Worm (Caenorhabditis elegans) whole organism, L3 larva: ENCODE data around the gene D1025.1.
A peak's percentile ranks its signal among the peaks of the same experiment; 100 is the strongest.

Experiments used
- R02D3.7 ChIP-seq: fragments of 150-350 bp; optimal IDR thresholded peaks from 2 replicates; lab custom pipeline; 2014; ENCODE audit warnings: missing biosample characterization, missing genetic modification characterization
- ZK546.5 ChIP-seq: sonication (generic microtip); optimal IDR thresholded peaks from 2 replicates; lab custom pipeline; 2017; ENCODE audit warnings: missing biosample characterization, missing genetic modification characterization
- aly-2 ChIP-seq: fragments of 150-350 bp; optimal IDR thresholded peaks from 2 replicates; lab custom pipeline; 2014; ENCODE audit warnings: missing biosample characterization, missing genetic modification characterization
- ama-1 ChIP-seq: fragments of 150-350 bp; optimal IDR thresholded peaks from 2 replicates; lab custom pipeline; 2018
- ceh-28 ChIP-seq: fragments of 150-350 bp; optimal IDR thresholded peaks from 2 replicates; lab custom pipeline; 2014; ENCODE audit warnings: missing biosample characterization, missing genetic modification reagents, missing genetic modification characterization
- ceh-9 ChIP-seq: sonication (generic microtip); optimal IDR thresholded peaks from 2 replicates; lab custom pipeline; 2018; ENCODE audit warnings: missing biosample characterization, missing genetic modification characterization
- egl-27 ChIP-seq: sonication (generic microtip); optimal IDR thresholded peaks from 4 replicates; lab custom pipeline; 2017; ENCODE audit warnings: missing biosample characterization, missing genetic modification reagents, missing genetic modification characterization
- egl-5 ChIP-seq: fragments of 150-350 bp; optimal IDR thresholded peaks from 2 replicates; lab custom pipeline; 2017; ENCODE audit warnings: missing biosample characterization, missing genetic modification reagents, missing genetic modification characterization, inconsistent platforms
- elt-1 ChIP-seq: fragments of 150-350 bp; optimal IDR thresholded peaks from 2 replicates; lab custom pipeline; 2014; ENCODE audit warnings: missing biosample characterization, missing genetic modification characterization
- elt-2 ChIP-seq: sonication (generic microtip); optimal IDR thresholded peaks from 2 replicates; lab custom pipeline; 2016; ENCODE audit warnings: missing genetic modification reagents, mild to moderate bottlenecking, missing genetic modification characterization, missing compliant biosample characterization
- elt-3 ChIP-seq, 3 experiments: fragments of 150-350 bp in 1 of 3; sonication (generic microtip) in 2 of 3; optimal IDR thresholded peaks; 2 replicates in 2 of 3; 4 replicates in 1 of 3; lab custom pipeline; 2014 to 2017; ENCODE audit warnings: missing biosample characterization in 3 of 3, missing genetic modification characterization in 3 of 3
- eor-1 ChIP-seq, 2 experiments: fragments of 150-350 bp; optimal IDR thresholded peaks; 2 replicates each; lab custom pipeline; 2014 to 2018; ENCODE audit warnings: missing biosample characterization in 2 of 2, missing genetic modification characterization in 2 of 2
- fkh-10 ChIP-seq: sonication (generic microtip); optimal IDR thresholded peaks from 2 replicates; lab custom pipeline; 2017; ENCODE audit warnings: missing biosample characterization, missing genetic modification reagents, missing genetic modification characterization
- fkh-2 ChIP-seq: fragments of 150-350 bp; optimal IDR thresholded peaks from 2 replicates; lab custom pipeline; 2014; ENCODE audit warnings: missing biosample characterization, missing genetic modification reagents, missing genetic modification characterization
- hmg-11 ChIP-seq: sonication (generic microtip); optimal IDR thresholded peaks from 2 replicates; lab custom pipeline; 2016; ENCODE audit warnings: missing genetic modification characterization, missing compliant biosample characterization
- jun-1 ChIP-seq: fragments of 150-350 bp; optimal IDR thresholded peaks from 2 replicates; lab custom pipeline; 2014; ENCODE audit warnings: missing biosample characterization, missing genetic modification reagents, missing genetic modification characterization
- lin-15B ChIP-seq: fragments of 150-350 bp; optimal IDR thresholded peaks from 2 replicates; lab custom pipeline; 2014; ENCODE audit warnings: missing biosample characterization, missing genetic modification characterization
- lin-39 ChIP-seq: fragments of 150-350 bp; optimal IDR thresholded peaks from 2 replicates; lab custom pipeline; 2018; ENCODE audit warnings: missing biosample characterization, missing genetic modification reagents, missing genetic modification characterization
- lsy-12 ChIP-seq: sonication (generic microtip); optimal IDR thresholded peaks from 2 replicates; lab custom pipeline; 2016; ENCODE audit warnings: mild to moderate bottlenecking, missing genetic modification characterization, missing compliant biosample characterization
- mdl-1 ChIP-seq: fragments of 150-350 bp; optimal IDR thresholded peaks from 2 replicates; lab custom pipeline; 2014; ENCODE audit warnings: missing biosample characterization, missing genetic modification characterization
- mml-1 ChIP-seq: fragments of 150-350 bp; sonication (generic microtip); optimal IDR thresholded peaks from 3 replicates; lab custom pipeline; 2014; ENCODE audit warnings: missing biosample characterization, missing genetic modification characterization
- nfya-1 ChIP-seq: sonication (generic microtip); optimal IDR thresholded peaks from 2 replicates; lab custom pipeline; 2017; ENCODE audit warnings: missing genetic modification characterization, mild to moderate bottlenecking, missing compliant biosample characterization, antibody characterized with exemption, moderate library complexity; ENCODE audit not compliant: insufficient read depth
- nhr-11 ChIP-seq: fragments of 150-350 bp; optimal IDR thresholded peaks from 2 replicates; lab custom pipeline; 2014; ENCODE audit warnings: missing biosample characterization, missing genetic modification characterization
- nhr-12 ChIP-seq: fragments of 150-350 bp; optimal IDR thresholded peaks from 2 replicates; lab custom pipeline; 2014; ENCODE audit warnings: missing biosample characterization, missing genetic modification characterization
- nhr-237 ChIP-seq: fragments of 150-350 bp; optimal IDR thresholded peaks from 2 replicates; lab custom pipeline; 2014; ENCODE audit warnings: missing biosample characterization, missing genetic modification characterization
- nhr-25 ChIP-seq: sonication (generic microtip); optimal IDR thresholded peaks from 2 replicates; lab custom pipeline; 2017; ENCODE audit warnings: missing biosample characterization, missing genetic modification characterization
- nhr-28 ChIP-seq: fragments of 150-350 bp; optimal IDR thresholded peaks from 2 replicates; lab custom pipeline; 2014; ENCODE audit warnings: missing biosample characterization, missing genetic modification characterization
- nhr-43 ChIP-seq: sonication (generic microtip); optimal IDR thresholded peaks from 2 replicates; lab custom pipeline; 2016; ENCODE audit warnings: mild to moderate bottlenecking, missing genetic modification characterization, missing compliant biosample characterization; ENCODE audit not compliant: poor library complexity, severe bottlenecking
- nhr-67 ChIP-seq: fragments of 150-350 bp; optimal IDR thresholded peaks from 2 replicates; lab custom pipeline; 2014; ENCODE audit warnings: missing biosample characterization, missing genetic modification characterization
- nhr-76 ChIP-seq: fragments of 150-350 bp; sonication (generic microtip); optimal IDR thresholded peaks from 5 replicates; lab custom pipeline; 2014; ENCODE audit warnings: missing biosample characterization, missing genetic modification characterization
- pha-4 ChIP-seq: fragments of 150-350 bp; optimal IDR thresholded peaks from 2 replicates; lab custom pipeline; 2014; ENCODE audit warnings: missing biosample characterization, missing genetic modification reagents, missing genetic modification characterization
- pqm-1 ChIP-seq: fragments of 150-350 bp; optimal IDR thresholded peaks from 2 replicates; lab custom pipeline; 2017; ENCODE audit warnings: missing biosample characterization, missing genetic modification characterization, inconsistent platforms
- sea-2 ChIP-seq: fragments of 150-350 bp; sonication (generic microtip); optimal IDR thresholded peaks from 4 replicates; lab custom pipeline; 2014; ENCODE audit warnings: missing biosample characterization, missing genetic modification reagents, missing genetic modification characterization
- skn-1 ChIP-seq: fragments of 150-350 bp; optimal IDR thresholded peaks from 2 replicates; lab custom pipeline; 2014; ENCODE audit warnings: missing biosample characterization, missing genetic modification characterization
- snpc-4 ChIP-seq: fragments of 150-350 bp; optimal IDR thresholded peaks from 2 replicates; lab custom pipeline; 2014; ENCODE audit warnings: missing biosample characterization, missing genetic modification characterization
- tbx-2 ChIP-seq: sonication (generic microtip); optimal IDR thresholded peaks from 2 replicates; lab custom pipeline; 2016; ENCODE audit warnings: mild to moderate bottlenecking, missing genetic modification characterization, missing compliant biosample characterization
- zag-1 ChIP-seq: fragments of 150-350 bp; optimal IDR thresholded peaks from 2 replicates; lab custom pipeline; 2014; ENCODE audit warnings: missing biosample characterization, missing genetic modification characterization
- ztf-11 ChIP-seq: fragments of 150-350 bp; optimal IDR thresholded peaks from 2 replicates; lab custom pipeline; 2014; ENCODE audit warnings: missing biosample characterization, missing genetic modification characterization
- ztf-4 ChIP-seq: fragments of 150-350 bp; optimal IDR thresholded peaks from 2 replicates; lab custom pipeline; 2014; ENCODE audit warnings: missing biosample characterization, missing genetic modification characterization

Gene D1025.1

ce11 chrX:14513462-14513861, 7.1 kb upstream of the D1025.1 start:
- no peak for TF ChIP-seq nhr-76
- TF ChIP-seq hmg-11 (tag; lab: Kevin White, UChicago), result no peak
- peak; percentile 37 for TF ChIP-seq lin-39 (tag; lab: Kevin White, UChicago)
- TF ChIP-seq eor-1 (tag; optimal IDR thresholded peaks at IDR 0.05; lab: Kevin White, UChicago), result no peak
- no peak for TF ChIP-seq ztf-4 (tag; lab: Kevin White, UChicago)
- no peak for TF ChIP-seq zag-1 (tag; lab: Kevin White, UChicago)
- TF ChIP-seq fkh-2 (tag; lab: Kevin White, UChicago), result no peak
- no peak for TF ChIP-seq nhr-25 (tag; lab: Kevin White, UChicago)
- TF ChIP-seq nhr-67 (tag; lab: Kevin White, UChicago), result no peak
- TF ChIP-seq lin-15B, result no peak
- peak; percentile 12 for TF ChIP-seq pha-4 (tag; lab: Kevin White, UChicago)
- peak; percentile 4 for TF ChIP-seq nfya-1 (tag; lab: Kevin White, UChicago)
- no peak for TF ChIP-seq nhr-12 (tag; lab: Kevin White, UChicago)
- TF ChIP-seq ama-1 (lab: Kevin White, UChicago), result no peak
- TF ChIP-seq tbx-2 (tag; lab: Kevin White, UChicago), result no peak
- no peak for TF ChIP-seq ZK546.5
- TF ChIP-seq elt-3 (tag; optimal IDR thresholded peaks at IDR 0.05; lab: Kevin White, UChicago), result no peak
- no peak for TF ChIP-seq elt-1 (tag; lab: Kevin White, UChicago)
- no peak for TF ChIP-seq skn-1 (tag; lab: Kevin White, UChicago)
- no peak for TF ChIP-seq mml-1 (tag; lab: Kevin White, UChicago)
- TF ChIP-seq fkh-10 (GFP tag; lab: Kevin White, UChicago), result no peak
- no peak for TF ChIP-seq aly-2 (tag; lab: Kevin White, UChicago)
- TF ChIP-seq ceh-9 (tag; lab: Kevin White, UChicago), result no peak
- no peak for TF ChIP-seq nhr-11 (tag; lab: Kevin White, UChicago)
- TF ChIP-seq mdl-1, result no peak
- no peak for TF ChIP-seq egl-27 (tag; lab: Kevin White, UChicago)
- TF ChIP-seq sea-2, result no peak
- no peak for TF ChIP-seq nhr-237
- TF ChIP-seq egl-5 (tag; lab: Kevin White, UChicago), result peak; percentile 60
- TF ChIP-seq ztf-11, result no peak
- TF ChIP-seq nhr-28 (tag; lab: Kevin White, UChicago), result no peak

- peak; percentile 45 for TF ChIP-seq pqm-1 (tag; lab: Kevin White, UChicago)
- no peak for TF ChIP-seq fkh-10 (GFP tag; lab: Kevin White, UChicago)
- peak; percentile 62 for TF ChIP-seq elt-2 (tag; lab: Kevin White, UChicago)
Measured at ce11 chrX:14515028-14515427, 5.5 kb upstream of the D1025.1 start, which contains the start of gene gcsh-1. Gene gcsh-1, minus strand, starts transcription at chrX:14515073.

- no peak for TF ChIP-seq lsy-12
- no peak for TF ChIP-seq nhr-76
- TF ChIP-seq elt-1 (tag; lab: Kevin White, UChicago), result no peak
Measured at ce11 chrX:14516560-14516959, 4.0 kb upstream of the D1025.1 start, which contains the start of gene D1025.10. Gene D1025.10, plus strand, starts transcription at chrX:14516860.

- peak; percentile 19 for TF ChIP-seq snpc-4 (tag; lab: Kevin White, UChicago)
- TF ChIP-seq lsy-12, result no peak
Measured at ce11 chrX:14517842-14518241, 2.7 kb upstream of the D1025.1 start.

ce11 chrX:14523275-14523674, 2.7 kb downstream of the D1025.1 start, which contains the start of gene nspc-16:
Gene nspc-16, plus strand, starts transcription at chrX:14523575.
- TF ChIP-seq nhr-43 (tag; lab: Kevin White, UChicago) (no peak), lsy-12 (no peak), ceh-9 (tag; lab: Kevin White, UChicago) (no peak), nfya-1 (tag; lab: Kevin White, UChicago) (no peak), egl-5 (tag; lab: Kevin White, UChicago) (no peak), skn-1 (tag; lab: Kevin White, UChicago) (no peak), nhr-76 (no peak), mdl-1 (no peak), fkh-10 (GFP tag; lab: Kevin White, UChicago) (no peak), ztf-4 (tag; lab: Kevin White, UChicago) (no peak), elt-2 (tag; lab: Kevin White, UChicago) (no peak), jun-1 (tag; lab: Kevin White, UChicago) (no peak), ceh-28 (no peak), R02D3.7 (tag; lab: Kevin White, UChicago) (no peak), aly-2 (tag; lab: Kevin White, UChicago) (no peak)
- TF ChIP-seq, all 47 proteins: peak for 0
